Worm (Caenorhabditis elegans) whole organism, L2 larva: ENCODE data around the gene ttr-1.

ENCODE experiments used
- aly-2 ChIP-seq: fragments of 150-350 bp; optimal IDR thresholded peaks from 2 replicates; lab custom pipeline; 2014; ENCODE audit warnings: missing biosample characterization, missing genetic modification characterization
- ama-1 ChIP-seq: fragments of 150-350 bp; optimal IDR thresholded peaks from 2 replicates; lab custom pipeline; 2018; ENCODE audit warnings: inconsistent platforms
- ceh-82 ChIP-seq: fragments of 150-350 bp; optimal IDR thresholded peaks from 2 replicates; lab custom pipeline; 2014; ENCODE audit warnings: missing biosample characterization, missing genetic modification characterization
- crh-2 ChIP-seq: sonication (generic microtip); optimal IDR thresholded peaks from 2 replicates; lab custom pipeline; 2017; ENCODE audit warnings: missing biosample characterization, missing genetic modification characterization
- elt-1 ChIP-seq: fragments of 150-350 bp; optimal IDR thresholded peaks from 2 replicates; lab custom pipeline; 2014; ENCODE audit warnings: missing biosample characterization, missing genetic modification characterization
- nhr-12 ChIP-seq: fragments of 150-350 bp; optimal IDR thresholded peaks from 2 replicates; lab custom pipeline; 2014; ENCODE audit warnings: missing biosample characterization, missing genetic modification characterization
- nhr-129 ChIP-seq: fragments of 150-350 bp; optimal IDR thresholded peaks from 2 replicates; lab custom pipeline; 2014; ENCODE audit warnings: missing biosample characterization, missing genetic modification characterization
- nhr-23 ChIP-seq: fragments of 150-350 bp; optimal IDR thresholded peaks from 2 replicates; lab custom pipeline; 2014; ENCODE audit warnings: missing biosample characterization, missing genetic modification reagents, missing genetic modification characterization
- unc-62 ChIP-seq: fragments of 150-350 bp; optimal IDR thresholded peaks from 2 replicates; lab custom pipeline; 2014; ENCODE audit warnings: missing biosample characterization, missing genetic modification reagents, missing genetic modification characterization
- zag-1 ChIP-seq: fragments of 150-350 bp; optimal IDR thresholded peaks from 2 replicates; lab custom pipeline; 2014; ENCODE audit warnings: missing biosample characterization, missing genetic modification characterization

ce11 chrIII:9912998-9913397 lies 15.9 kb upstream of the ttr-1 start:
- TF ChIP-seq unc-62 (GFP tag; lab: Kevin White, UChicago) (no peak), ama-1 (lab: Kevin White, UChicago) (no peak), zag-1 (tag; lab: Kevin White, UChicago) (no peak), aly-2 (tag; lab: Kevin White, UChicago) (no peak), ceh-82 (tag; lab: Kevin White, UChicago) (no peak), nhr-12 (tag; lab: Kevin White, UChicago) (no peak), nhr-129 (tag; lab: Kevin White, UChicago) (no peak), crh-2 (tag; lab: Kevin White, UChicago) (no peak), nhr-23 (tag; lab: Kevin White, UChicago) (no peak), elt-1 (tag; lab: Kevin White, UChicago) (no peak)
